Fruit fly (Drosophila melanogaster): ENCODE data around the gene CG32638.

The CG32638 gene

dm6 chrX:13128750-13129152, at the start of gene CG32638, which contains the start of the genes CG15717 and MFS10 (continued):
- peak; percentile 17 for TF ChIP-seq Dad (GFP tag; optimal IDR thresholded peaks at IDR 0.05)
- TF ChIP-seq CG13894 (tag; optimal IDR thresholded peaks at IDR 0.05) = peak; percentile 67
- peak; percentile 35 for TF ChIP-seq exex (tag; optimal IDR thresholded peaks at IDR 0.05)
- TF ChIP-seq CG12219 (GFP tag; optimal IDR thresholded peaks at IDR 0.05) = no peak
- TF ChIP-seq CG1529 (GFP tag; optimal IDR thresholded peaks at IDR 0.05) = no peak
- TF ChIP-seq CG18011 (GFP tag; optimal IDR thresholded peaks at IDR 0.05) = no peak
- peak; percentile 41 for TF ChIP-seq CG7271 (tag; optimal IDR thresholded peaks at IDR 0.05)
- TF ChIP-seq CHES-1-like (GFP tag; optimal IDR thresholded peaks at IDR 0.05) = peak; percentile 46
- no peak for TF ChIP-seq Hr78 (GFP tag; optimal IDR thresholded peaks at IDR 0.05)
- no peak for TF ChIP-seq gsb (GFP tag; IDR thresholded peaks at IDR 0.05)
- TF ChIP-seq pfk (GFP tag; optimal IDR thresholded peaks at IDR 0.05) = peak; percentile 23
- no peak for TF ChIP-seq h (optimal IDR thresholded peaks at IDR 0.05)
- TF ChIP-seq CG7839 (tag; optimal IDR thresholded peaks at IDR 0.05) = peak; percentile 0
- TF ChIP-seq CG6791 (GFP tag; IDR thresholded peaks at IDR 0.05; ENCODE audit: partially characterized antibody) = 0 out of 3 replicates have a peak, but pooled peaks have one; percentile 50
- TF ChIP-seq Pdp1 (GFP tag; optimal IDR thresholded peaks at IDR 0.05) = peak in 1 of 2 experiments; percentile 43
- no peak for TF ChIP-seq CG15011 (GFP tag; optimal IDR thresholded peaks at IDR 0.05)
- TF ChIP-seq CG11085 (GFP tag; IDR thresholded peaks at IDR 0.05) = no peak
- no peak for TF ChIP-seq aop (GFP tag; IDR thresholded peaks at IDR 0.05)
- no peak for TF ChIP-seq Usf (GFP tag; optimal IDR thresholded peaks at IDR 0.05)
- TF ChIP-seq CG7372 (GFP tag; IDR thresholded peaks at IDR 0.05) = no peak
- TF ChIP-seq CG1792 (GFP tag; optimal IDR thresholded peaks at IDR 0.05) = no peak
- no peak for TF ChIP-seq NC2β (GFP tag; optimal IDR thresholded peaks at IDR 0.05)
- no peak for TF ChIP-seq CG9437 (GFP tag; optimal IDR thresholded peaks at IDR 0.05)
- peak; percentile 60 for TF ChIP-seq CG33213 (GFP tag; optimal IDR thresholded peaks at IDR 0.05)
- peak; percentile 81 for TF ChIP-seq Lhr (GFP tag; optimal IDR thresholded peaks at IDR 0.05)
- peak; percentile 43; the same call in 1 of the 3 replicates for TF ChIP-seq knrl (GFP tag; IDR thresholded peaks at IDR 0.05; ENCODE audit: partially characterized antibody)
- TF ChIP-seq CTCF (GFP tag; optimal IDR thresholded peaks at IDR 0.05) = no peak
- no peak for TF ChIP-seq Gsc (GFP tag; IDR thresholded peaks at IDR 0.05)
- TF ChIP-seq CrebB (tag; optimal IDR thresholded peaks at IDR 0.05) = peak; percentile 45
- peak; percentile 56 for TF ChIP-seq trem (tag; optimal IDR thresholded peaks at IDR 0.05)
- 0 out of 3 replicates have a peak, but pooled peaks have one; percentile 20 for TF ChIP-seq CG16813 (GFP tag; IDR thresholded peaks at IDR 0.05; ENCODE audit: partially characterized antibody)
- no peak for TF ChIP-seq fru (optimal IDR thresholded peaks at IDR 0.05)
- peak; percentile 62 for TF ChIP-seq Dp (GFP tag; optimal IDR thresholded peaks at IDR 0.05)
- no peak for TF ChIP-seq lmd (GFP tag; IDR thresholded peaks at IDR 0.05)
- no peak for TF ChIP-seq danr (GFP tag; IDR thresholded peaks at IDR 0.05)
- TF ChIP-seq CG6854 (GFP tag; optimal IDR thresholded peaks at IDR 0.05) = no peak
- TF ChIP-seq CG31224 (GFP tag; IDR thresholded peaks at IDR 0.05) = no peak
- TF ChIP-seq onecut (GFP tag; IDR thresholded peaks at IDR 0.05) = no peak
- no peak for TF ChIP-seq hb (GFP tag; IDR thresholded peaks at IDR 0.05; ENCODE audit: partially characterized antibody)
- no peak for TF ChIP-seq CG10654 (GFP tag; optimal IDR thresholded peaks at IDR 0.05)
- no peak for TF ChIP-seq sim (GFP tag; IDR thresholded peaks at IDR 0.05)
- TF ChIP-seq ind (GFP tag; optimal IDR thresholded peaks at IDR 0.05) = no peak
- no peak for TF ChIP-seq BtbVII (GFP tag; optimal IDR thresholded peaks at IDR 0.05)
- peak; percentile 28 for TF ChIP-seq phol (tag; optimal IDR thresholded peaks at IDR 0.05)
- TF ChIP-seq zfh2 (GFP tag; optimal IDR thresholded peaks at IDR 0.05) = peak; percentile 19
- no peak for TF ChIP-seq sr (GFP tag; IDR thresholded peaks at IDR 0.05)
- peak; percentile 8 for TF ChIP-seq Mes4 (GFP tag; optimal IDR thresholded peaks at IDR 0.05)
- TF ChIP-seq CG15601 (tag; optimal IDR thresholded peaks at IDR 0.05) = peak; percentile 80
- TF ChIP-seq crp (GFP tag; optimal IDR thresholded peaks at IDR 0.05) = peak in 1 of 2 experiments; percentile 76
- no peak for TF ChIP-seq CG2199 (GFP tag; IDR thresholded peaks at IDR 0.05)
- no peak for TF ChIP-seq twi (tag; optimal IDR thresholded peaks at IDR 0.05)
- no peak for TF ChIP-seq CG2889 (GFP tag; IDR thresholded peaks at IDR 0.05)
